Worm (Caenorhabditis elegans): Measurements from ENCODE around the gene Y38H6C.15.
A peak's percentile ranks its signal among the peaks of the same experiment; 100 is the strongest.

Y38H6C.15 gene

DNA sequence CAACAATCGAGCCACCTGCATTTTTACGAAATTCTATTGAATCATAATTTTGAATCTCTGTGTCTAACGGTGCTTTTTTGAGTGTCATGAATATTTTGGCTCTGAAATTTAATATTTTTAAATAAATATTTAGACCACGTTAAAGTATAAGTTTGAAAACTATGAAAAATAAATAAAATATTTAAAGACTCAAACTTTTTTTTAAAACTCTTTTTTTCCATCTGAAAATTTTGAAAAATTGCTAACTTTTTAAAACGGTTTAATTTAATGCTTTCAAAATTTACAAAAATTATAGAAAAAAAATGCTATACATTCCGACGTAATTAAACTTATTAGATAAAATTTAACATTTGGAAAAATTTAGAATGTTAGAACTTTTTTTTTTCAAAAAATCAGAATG lies 8.0 kb upstream of the Y38H6C.15 start, which contains the start of gene slc-36.3:
slc-36.3 (minus strand) TSS at position 101 of the 400 bp plus-strand sequence.
- TF ChIP-seq ref-2 (tag; optimal IDR thresholded peaks at IDR 0.05) (no peak), tbx-7 (tag; optimal IDR thresholded peaks at IDR 0.05) (no peak), ets-4 (tag; optimal IDR thresholded peaks at IDR 0.05) (no peak), ztf-16 (tag; optimal IDR thresholded peaks at IDR 0.05) (no peak), pros-1 (tag; optimal IDR thresholded peaks at IDR 0.05) (no peak), sdc-2 (tag; optimal IDR thresholded peaks at IDR 0.05) (no peak), ceh-34 (tag; optimal IDR thresholded peaks at IDR 0.05) (no peak), dve-1 (tag; optimal IDR thresholded peaks at IDR 0.05) (no peak), npax-4 (tag; optimal IDR thresholded peaks at IDR 0.05) (no peak), pax-1 (tag; optimal IDR thresholded peaks at IDR 0.05) (no peak), pag-3 (tag; optimal IDR thresholded peaks at IDR 0.05; ENCODE audit: borderline replicate concordance) (no peak), ceh-9 (tag; optimal IDR thresholded peaks at IDR 0.05) (no peak), hlh-30 (tag; optimal IDR thresholded peaks at IDR 0.05; ENCODE audit: insufficient read depth) (no peak), hlh-6 (tag; optimal IDR thresholded peaks at IDR 0.05) (no peak), fkh-10 (GFP tag; optimal IDR thresholded peaks at IDR 0.05) (no peak), ceh-2 (tag; optimal IDR thresholded peaks at IDR 0.05) (no peak), lim-6 (tag; optimal IDR thresholded peaks at IDR 0.05) (no peak), eyg-1 (tag; optimal IDR thresholded peaks at IDR 0.05) (no peak), mec-3 (tag; optimal IDR thresholded peaks at IDR 0.05; ENCODE audit: borderline replicate concordance) (no peak)

DNA sequence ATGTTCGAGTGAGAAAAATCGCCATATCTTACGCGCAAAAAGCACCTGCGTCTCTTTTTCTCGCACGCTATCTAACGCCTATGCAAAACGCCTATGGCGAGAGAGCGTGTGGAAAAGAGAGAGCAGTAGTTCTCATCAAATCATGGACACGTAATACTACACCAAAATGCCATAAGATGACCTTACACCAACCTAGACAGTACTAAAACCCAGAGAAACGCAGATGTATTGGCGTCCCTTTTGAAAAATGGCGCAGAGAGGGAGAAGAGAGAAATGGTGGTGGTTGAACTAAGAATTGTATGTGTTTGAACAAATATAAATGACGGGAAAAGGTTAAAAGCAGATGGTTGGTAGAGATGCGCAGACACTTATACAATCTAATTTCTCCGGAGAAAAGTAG lies 2.9 kb upstream of the Y38H6C.15 start, which contains the start of gene Y38H6C.16:
Y38H6C.16 (minus strand) TSS at position 293 of the 400 bp plus-strand sequence.
- TF ChIP-seq hlh-15 (tag; optimal IDR thresholded peaks at IDR 0.05) (no peak), elt-2 (tag; optimal IDR thresholded peaks at IDR 0.05) (peak; percentile 14), fkh-10 (GFP tag; optimal IDR thresholded peaks at IDR 0.05) (no peak), hlh-13 (GFP tag; optimal IDR thresholded peaks at IDR 0.05) (no peak), Y22D7AL.16 (tag; optimal IDR thresholded peaks at IDR 0.05) (no peak)

DNA sequence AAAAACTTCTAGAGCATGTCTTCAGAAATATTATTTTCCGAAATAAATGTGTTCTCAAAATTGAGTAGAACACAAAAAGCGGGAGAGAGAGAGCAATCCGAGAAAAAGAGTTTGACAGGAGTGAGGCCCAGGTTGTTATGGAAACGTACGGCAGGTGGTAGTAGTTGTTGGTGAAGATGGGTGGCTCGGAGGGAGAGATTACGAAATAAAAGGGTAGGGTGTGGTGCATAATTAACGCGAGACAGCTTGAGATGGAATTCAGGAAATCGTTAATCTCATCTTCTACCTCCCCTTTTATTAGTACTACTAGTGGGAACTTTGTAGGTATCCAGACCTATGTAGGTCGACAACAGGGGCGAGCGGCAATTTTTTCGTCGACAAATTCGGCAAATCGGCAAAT lies 2.0 kb downstream of the Y38H6C.15 start, which contains the start of gene famh-161:
famh-161 (minus strand) TSS at position 101 of the 400 bp plus-strand sequence.
- TF ChIP-seq pha-4 (tag; optimal IDR thresholded peaks at IDR 0.05) (no peak), lin-11 (tag; optimal IDR thresholded peaks at IDR 0.05) (no peak), ceh-34 (tag; optimal IDR thresholded peaks at IDR 0.05) (no peak), fkh-10 (GFP tag; optimal IDR thresholded peaks at IDR 0.05) (no peak), nhr-11 (tag; optimal IDR thresholded peaks at IDR 0.05) (no peak), ceh-18 (tag; optimal IDR thresholded peaks at IDR 0.05) (no peak), pag-3 (tag; optimal IDR thresholded peaks at IDR 0.05; ENCODE audit: borderline replicate concordance) (no peak), K09A11.1 (tag; optimal IDR thresholded peaks at IDR 0.05; ENCODE audit: insufficient read depth) (no peak), ceh-19 (GFP tag; optimal IDR thresholded peaks at IDR 0.05) (no peak), ref-2 (tag; optimal IDR thresholded peaks at IDR 0.05) (no peak), pat-9 (tag; optimal IDR thresholded peaks at IDR 0.05) (no peak)

ce11 chrV:20527493-20527892 lies 8.6 kb downstream of the Y38H6C.15 start, which contains the start of gene Y38H6C.13:
Gene Y38H6C.13, plus strand, starts transcription at chrV:20527793.
- no peak for TF ChIP-seq hlh-13 (GFP tag; optimal IDR thresholded peaks at IDR 0.05)
- no peak for TF ChIP-seq ztf-16 (tag; optimal IDR thresholded peaks at IDR 0.05)
- no peak for TF ChIP-seq sox-4 (tag; optimal IDR thresholded peaks at IDR 0.05)
- TF ChIP-seq lin-11 (tag; optimal IDR thresholded peaks at IDR 0.05) = no peak
- TF ChIP-seq mec-3 (tag; optimal IDR thresholded peaks at IDR 0.05; ENCODE audit: borderline replicate concordance) = no peak
- no peak for TF ChIP-seq F13H6.1 (tag; optimal IDR thresholded peaks at IDR 0.05)
- no peak for TF ChIP-seq ceh-6 (GFP tag; optimal IDR thresholded peaks at IDR 0.05)
- TF ChIP-seq syd-9 (tag; optimal IDR thresholded peaks at IDR 0.05) = no peak
- TF ChIP-seq pat-9 (tag; optimal IDR thresholded peaks at IDR 0.05) = no peak
- no peak for TF ChIP-seq hlh-6 (tag; optimal IDR thresholded peaks at IDR 0.05)
- TF ChIP-seq sdc-2 (tag; optimal IDR thresholded peaks at IDR 0.05) = no peak
- TF ChIP-seq ceh-2 (tag; optimal IDR thresholded peaks at IDR 0.05) = no peak
- no peak for TF ChIP-seq ceh-30 (tag; optimal IDR thresholded peaks at IDR 0.05)
- no peak for TF ChIP-seq madf-2 (tag; optimal IDR thresholded peaks at IDR 0.05)
- TF ChIP-seq ama-1 (optimal IDR thresholded peaks at IDR 0.05) = no peak
- TF ChIP-seq pros-1 (tag; optimal IDR thresholded peaks at IDR 0.05) = no peak
- TF ChIP-seq dmd-4 (tag; optimal IDR thresholded peaks at IDR 0.05; ENCODE audit: borderline replicate concordance) = no peak
- no peak for TF ChIP-seq ceh-24 (tag; optimal IDR thresholded peaks at IDR 0.05)
